Worm (Caenorhabditis elegans): ENCODE results near the gene C28H8.5.

Gene C28H8.5

DNA sequence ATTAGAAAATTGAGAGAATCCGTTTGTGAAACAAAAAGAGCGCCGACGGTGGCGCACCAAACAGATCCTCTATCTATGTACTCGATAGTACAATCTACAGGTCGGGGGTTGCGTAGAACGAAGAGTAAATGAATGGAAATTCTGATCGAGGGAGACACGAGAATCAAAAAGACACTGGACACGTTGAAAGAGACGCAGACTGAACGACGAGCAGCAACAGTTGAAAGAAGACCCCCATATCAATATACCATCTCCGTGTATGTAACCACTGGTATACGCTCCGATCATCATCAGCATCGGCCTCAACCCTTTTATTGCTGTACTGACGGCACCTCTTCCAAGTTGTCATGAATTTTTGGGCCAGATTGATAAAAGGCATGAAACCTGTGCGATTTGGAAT is 47.8 kb upstream of the C28H8.5 start:
- TF ChIP-seq sma-9 (GFP tag; optimal IDR thresholded peaks at IDR 0.05) (peak; percentile 55), sma-9 (tag; optimal IDR thresholded peaks at IDR 0.05) (no peak), lin-11 (tag; optimal IDR thresholded peaks at IDR 0.05) (no peak), ceh-16 (tag; optimal IDR thresholded peaks at IDR 0.05) (peak; percentile 29), nhr-129 (tag; optimal IDR thresholded peaks at IDR 0.05) (peak; percentile 9), fos-1 (tag; optimal IDR thresholded peaks at IDR 0.05) (no peak), elt-1 (tag; optimal IDR thresholded peaks at IDR 0.05) (peak; percentile 79), crh-2 (tag; optimal IDR thresholded peaks at IDR 0.05) (peak; percentile 21), nhr-25 (tag; optimal IDR thresholded peaks at IDR 0.05) (peak; percentile 5)

ce11 chrIII:5836816-5837215 is 47.3 kb upstream of the C28H8.5 start, which contains the start of gene W04D12.1:
Gene W04D12.1, plus strand, starts transcription at chrIII:5836926.
- TF ChIP-seq C34F6.9 (tag; optimal IDR thresholded peaks at IDR 0.05) (peak; percentile 18), sma-9 (GFP tag; optimal IDR thresholded peaks at IDR 0.05) (peak; percentile 17), sma-9 (tag; optimal IDR thresholded peaks at IDR 0.05) (no peak), blmp-1 (tag; optimal IDR thresholded peaks at IDR 0.05; ENCODE audit: insufficient read depth) (peak; percentile 3), ama-1 (optimal IDR thresholded peaks at IDR 0.05) (peak; percentile 14), egl-27 (tag; optimal IDR thresholded peaks at IDR 0.05) (peak; percentile 23), zag-1 (tag; optimal IDR thresholded peaks at IDR 0.05) (no peak), gmeb-1 (tag; optimal IDR thresholded peaks at IDR 0.05) (peak; percentile 35), nhr-25 (tag; optimal IDR thresholded peaks at IDR 0.05) (peak; percentile 2), nhr-23 (tag; optimal IDR thresholded peaks at IDR 0.05) (no peak), ztf-11 (tag; optimal IDR thresholded peaks at IDR 0.05) (no peak)

DNA sequence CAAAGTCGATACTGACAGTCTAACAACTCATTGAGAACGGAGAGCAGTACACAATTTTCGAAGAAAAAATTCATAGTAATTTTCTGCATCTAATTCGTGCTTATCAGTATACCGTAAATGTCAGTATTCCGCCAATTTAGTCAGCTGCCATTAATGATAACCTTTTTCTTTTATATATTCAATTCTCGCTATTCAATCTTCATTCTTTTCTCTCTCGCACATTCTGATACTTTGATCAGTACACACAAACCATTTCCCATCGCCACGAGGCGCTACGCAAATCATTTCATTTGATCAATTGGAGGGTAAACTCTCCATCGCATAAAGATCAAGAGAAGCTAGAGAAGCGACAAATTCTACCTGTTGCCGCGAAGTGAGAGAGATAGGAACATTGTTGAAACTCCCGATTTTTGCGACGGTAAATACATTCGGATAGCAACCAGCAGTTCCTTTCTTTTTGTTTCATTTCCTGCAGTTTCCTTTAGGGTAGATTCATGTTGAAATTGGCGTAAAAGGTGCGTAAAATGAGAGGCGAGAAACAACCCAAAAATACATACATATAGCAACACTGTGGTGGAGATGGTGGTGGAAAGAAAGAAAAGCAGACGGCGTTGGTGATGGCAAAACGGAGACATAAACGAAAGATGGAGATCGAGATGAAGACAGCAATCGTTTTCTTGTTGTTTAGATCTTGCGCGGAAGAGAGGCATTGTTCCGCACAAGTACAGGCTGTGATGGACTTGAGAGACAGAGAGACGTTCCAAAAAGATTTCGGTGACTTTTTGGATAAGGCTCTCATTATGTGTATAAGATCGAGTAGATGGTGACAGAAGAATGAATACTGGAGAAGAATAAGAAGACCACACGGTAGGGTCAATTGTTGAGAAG is 45.7 kb upstream of the C28H8.5 start:
- TF ChIP-seq ZK546.5 (tag; optimal IDR thresholded peaks at IDR 0.05) (no peak), egl-27 (tag; optimal IDR thresholded peaks at IDR 0.05) (peak; percentile 72), blmp-1 (tag; optimal IDR thresholded peaks at IDR 0.05; ENCODE audit: insufficient read depth) (peak; percentile 36), R02D3.7 (tag; optimal IDR thresholded peaks at IDR 0.05) (no peak), ztf-11 (tag; optimal IDR thresholded peaks at IDR 0.05) (no peak), nhr-6 (tag; optimal IDR thresholded peaks at IDR 0.05) (no peak), ztf-1 (GFP tag; conservative IDR thresholded peaks at IDR 0.05) (no peak), nhr-23 (tag; optimal IDR thresholded peaks at IDR 0.05) (no peak), nhr-77 (tag; optimal IDR thresholded peaks at IDR 0.05) (no peak), gmeb-1 (tag; optimal IDR thresholded peaks at IDR 0.05) (peak; percentile 53), nhr-12 (tag; optimal IDR thresholded peaks at IDR 0.05) (no peak), elt-1 (tag; optimal IDR thresholded peaks at IDR 0.05) (peak; percentile 96), aly-2 (tag; optimal IDR thresholded peaks at IDR 0.05) (no peak), zag-1 (tag; optimal IDR thresholded peaks at IDR 0.05) (no peak), F13H6.1 (tag; optimal IDR thresholded peaks at IDR 0.05) (peak; percentile 69), nhr-10 (tag; optimal IDR thresholded peaks at IDR 0.05) (no peak), nhr-21 (tag; optimal IDR thresholded peaks at IDR 0.05) (peak; percentile 73), unc-55 (GFP tag; optimal IDR thresholded peaks at IDR 0.05) (no peak), lsy-2 (tag; optimal IDR thresholded peaks at IDR 0.05) (peak in 1 of 2 experiments; percentile 58), peb-1 (tag; optimal IDR thresholded peaks at IDR 0.05) (no peak), C34F6.9 (tag; optimal IDR thresholded peaks at IDR 0.05) (no peak), nhr-129 (tag; optimal IDR thresholded peaks at IDR 0.05) (peak; percentile 62), alr-1 (tag; optimal IDR thresholded peaks at IDR 0.05) (no peak), nhr-11 (tag; optimal IDR thresholded peaks at IDR 0.05) (no peak), sem-4 (tag; optimal IDR thresholded peaks at IDR 0.05) (no peak), unc-39 (tag; optimal IDR thresholded peaks at IDR 0.05) (no peak), lin-11 (tag; optimal IDR thresholded peaks at IDR 0.05) (no peak), fos-1 (tag; optimal IDR thresholded peaks at IDR 0.05) (peak; percentile 95), mbf-1 (tag; optimal IDR thresholded peaks at IDR 0.05) (no peak), ceh-82 (tag; optimal IDR thresholded peaks at IDR 0.05) (no peak), skn-1 (tag; optimal IDR thresholded peaks at IDR 0.05) (no peak), nhr-237 (tag; optimal IDR thresholded peaks at IDR 0.05) (no peak), sma-9 (GFP tag; optimal IDR thresholded peaks at IDR 0.05) (peak; percentile 89), sma-9 (tag; optimal IDR thresholded peaks at IDR 0.05) (no peak), lin-39 (tag; optimal IDR thresholded peaks at IDR 0.05) (no peak), Y55F3AM.14 (GFP tag; optimal IDR thresholded peaks at IDR 0.05) (no peak), mdl-1 (tag; optimal IDR thresholded peaks at IDR 0.05) (peak; percentile 60 to 72), elt-3 (tag; optimal IDR thresholded peaks at IDR 0.05) (no peak), crh-2 (tag; optimal IDR thresholded peaks at IDR 0.05) (peak; percentile 92), sma-3 (GFP tag; optimal IDR thresholded peaks at IDR 0.05) (peak; percentile 71), ceh-16 (tag; optimal IDR thresholded peaks at IDR 0.05) (peak; percentile 9), nhr-25 (tag; optimal IDR thresholded peaks at IDR 0.05) (peak; percentile 54), snpc-4 (tag; optimal IDR thresholded peaks at IDR 0.05) (no peak), unc-62 (GFP tag; optimal IDR thresholded peaks at IDR 0.05) (no peak), lin-13 (GFP tag; optimal IDR thresholded peaks at IDR 0.05) (no peak)
